Fruit fly (Drosophila melanogaster): ENCODE results near the gene brat.

brat gene

DNA sequence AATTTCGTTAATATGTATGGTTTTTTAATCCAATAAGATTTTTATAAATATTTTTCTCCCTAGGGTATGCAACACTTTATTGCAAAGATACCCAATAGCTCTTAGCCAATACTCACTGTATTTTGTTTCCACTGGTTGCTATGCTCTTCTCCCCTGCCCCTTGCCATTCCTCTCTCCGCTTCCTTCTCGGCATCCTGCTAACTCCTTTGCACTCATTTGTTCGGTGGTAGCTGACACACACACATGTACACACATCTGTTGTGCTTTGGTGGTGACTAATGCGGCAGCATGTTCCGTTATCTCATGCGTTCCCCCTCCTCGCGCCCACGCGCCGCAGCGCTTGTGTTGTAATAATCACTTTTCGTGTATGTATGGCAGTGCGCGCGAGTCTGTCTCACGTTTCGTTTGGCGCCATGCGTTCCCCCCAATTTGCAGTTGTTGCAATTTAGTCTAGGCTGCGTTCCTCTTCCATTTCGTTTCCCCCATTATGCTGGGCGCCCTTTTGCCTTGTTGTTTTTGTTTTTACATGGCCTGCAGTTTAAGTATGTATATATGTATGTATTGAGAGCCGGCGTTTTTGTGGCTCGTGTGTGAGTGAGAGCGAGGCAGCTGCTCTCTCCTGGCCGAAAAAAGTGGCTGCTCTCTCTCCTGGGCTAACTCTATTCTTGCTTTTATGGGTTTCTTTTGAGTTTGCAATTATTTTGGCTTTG is 1.4 kb downstream of the brat start, which contains the start of gene Polr1D:
TSS of gene Polr1D (minus strand) at position 420 of the 710 bp plus-strand sequence.
- TF ChIP-seq psq (optimal IDR thresholded peaks at IDR 0.05) (no peak), insv (optimal IDR thresholded peaks at IDR 0.05) (no peak), Sin3A (optimal IDR thresholded peaks at IDR 0.05) (no peak), ttk (optimal IDR thresholded peaks at IDR 0.05) (no peak), Myc (optimal IDR thresholded peaks at IDR 0.05) (no peak), h (optimal IDR thresholded peaks at IDR 0.05) (no peak)

DNA sequence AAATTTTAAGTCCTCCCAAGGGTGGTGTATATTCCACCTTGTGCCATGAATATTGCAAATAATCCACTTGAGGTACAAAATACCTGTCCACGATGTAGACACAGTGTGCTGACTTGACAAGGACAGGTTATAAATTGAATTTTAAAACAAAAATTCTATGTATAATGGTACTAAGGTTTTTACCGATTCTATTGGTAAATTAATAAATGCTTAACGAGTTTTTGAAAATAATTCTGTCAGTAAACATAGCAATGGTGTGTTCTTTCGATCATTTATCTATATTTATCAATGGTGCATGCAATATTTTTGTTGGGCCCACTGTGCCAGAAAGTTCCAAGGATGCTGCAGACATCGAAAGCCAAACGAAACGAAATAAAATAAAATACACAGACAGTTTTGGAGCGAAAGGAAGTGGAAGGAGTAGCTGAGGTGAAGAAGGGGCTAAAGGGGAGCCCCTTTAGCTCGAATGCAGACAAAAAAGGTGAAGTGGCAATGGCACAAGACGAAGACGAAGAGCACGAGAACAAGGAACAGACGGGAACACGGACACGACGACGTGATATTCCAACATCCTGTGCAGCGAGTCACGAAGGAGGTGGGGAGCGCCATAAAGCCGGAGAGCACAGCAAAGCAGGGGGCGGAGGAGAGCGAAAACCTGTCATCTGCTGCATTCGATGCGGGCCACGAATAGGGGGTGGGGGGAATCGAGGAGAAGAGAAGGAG is 2.5 kb downstream of the brat start:
- no peak for TF ChIP-seq Sin3A (optimal IDR thresholded peaks at IDR 0.05)
- TF ChIP-seq ttk (optimal IDR thresholded peaks at IDR 0.05): no peak
- no peak for TF ChIP-seq Myc (optimal IDR thresholded peaks at IDR 0.05)
- no peak for TF ChIP-seq insv (optimal IDR thresholded peaks at IDR 0.05)
- no peak for TF ChIP-seq psq (optimal IDR thresholded peaks at IDR 0.05)
- no peak for TF ChIP-seq h (optimal IDR thresholded peaks at IDR 0.05)

dm6 chr2L:19136735-19137134 is 3.1 kb downstream of the brat start:
- TF ChIP-seq Sin3A (optimal IDR thresholded peaks at IDR 0.05): no peak
- TF ChIP-seq insv (optimal IDR thresholded peaks at IDR 0.05): no peak
- TF ChIP-seq h (optimal IDR thresholded peaks at IDR 0.05): no peak
- TF ChIP-seq Myc (optimal IDR thresholded peaks at IDR 0.05): no peak
- TF ChIP-seq ttk (optimal IDR thresholded peaks at IDR 0.05): no peak
- TF ChIP-seq psq (optimal IDR thresholded peaks at IDR 0.05): no peak

dm6 chr2L:19137494-19138360 is 4.1 kb downstream of the brat start:
- TF ChIP-seq Myc (optimal IDR thresholded peaks at IDR 0.05): no peak
- TF ChIP-seq ttk (optimal IDR thresholded peaks at IDR 0.05): no peak
- no peak for TF ChIP-seq Sin3A (optimal IDR thresholded peaks at IDR 0.05)
- TF ChIP-seq h (optimal IDR thresholded peaks at IDR 0.05): no peak
- TF ChIP-seq insv (optimal IDR thresholded peaks at IDR 0.05): no peak
- TF ChIP-seq psq (optimal IDR thresholded peaks at IDR 0.05): no peak

DNA sequence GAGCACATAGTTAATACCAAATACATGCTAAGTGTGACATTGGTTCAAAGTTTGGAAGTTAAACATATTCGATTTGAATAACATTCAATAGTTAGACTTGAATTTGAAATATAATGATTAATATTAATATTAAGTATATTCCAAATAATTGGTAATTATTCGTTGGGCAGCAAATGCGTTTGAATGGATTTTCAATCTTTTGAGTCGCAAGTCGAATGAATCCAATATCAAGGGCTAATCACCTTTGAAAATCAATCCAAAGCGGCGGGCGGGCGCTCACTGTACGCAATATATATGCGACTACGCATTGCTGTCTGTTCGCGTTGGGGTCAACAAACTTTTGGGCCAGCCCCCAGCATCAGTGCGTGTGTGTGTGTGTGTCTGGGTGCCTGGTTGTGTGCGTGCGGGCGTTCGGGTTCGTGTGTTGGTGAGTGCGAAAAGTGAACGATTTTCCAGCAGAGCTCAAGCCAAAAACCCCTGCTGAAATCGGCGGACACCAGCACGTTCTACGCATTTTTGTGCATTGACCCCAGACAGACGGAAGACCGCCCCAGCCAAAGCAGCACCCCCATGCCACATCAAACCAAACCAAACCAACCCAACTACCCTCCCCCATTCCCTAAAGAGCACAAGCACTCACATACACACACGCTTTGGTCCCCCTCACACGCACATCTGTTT is 4.9 kb downstream of the brat start:
- TF ChIP-seq psq (optimal IDR thresholded peaks at IDR 0.05): no peak
- no peak for TF ChIP-seq Sin3A (optimal IDR thresholded peaks at IDR 0.05)
- no peak for TF ChIP-seq h (optimal IDR thresholded peaks at IDR 0.05)
- TF ChIP-seq insv (optimal IDR thresholded peaks at IDR 0.05): no peak
- TF ChIP-seq ttk (optimal IDR thresholded peaks at IDR 0.05): no peak
- no peak for TF ChIP-seq Myc (optimal IDR thresholded peaks at IDR 0.05)

DNA sequence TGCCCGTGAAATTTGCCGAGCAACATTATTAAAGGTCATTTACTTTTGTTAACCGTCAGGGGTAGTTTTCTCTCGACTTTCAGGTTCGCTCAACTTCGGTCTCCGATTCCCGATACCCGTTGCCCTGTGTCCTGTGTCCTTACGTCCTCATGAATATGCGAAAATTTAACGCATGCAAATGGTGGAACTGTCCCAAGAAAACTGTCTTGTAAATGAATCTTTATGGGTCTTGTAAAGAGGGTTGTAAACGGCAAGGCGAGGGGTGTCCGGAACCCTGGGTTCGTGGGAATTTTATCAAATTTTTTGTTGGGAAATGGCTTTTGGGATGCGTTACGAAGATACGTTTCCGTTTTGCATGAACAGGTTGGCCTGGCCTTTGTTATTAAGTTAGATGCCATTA is 6.1 kb downstream of the brat start:
- TF ChIP-seq Sin3A (optimal IDR thresholded peaks at IDR 0.05) (no peak), ttk (optimal IDR thresholded peaks at IDR 0.05) (no peak), insv (optimal IDR thresholded peaks at IDR 0.05) (no peak)

DNA sequence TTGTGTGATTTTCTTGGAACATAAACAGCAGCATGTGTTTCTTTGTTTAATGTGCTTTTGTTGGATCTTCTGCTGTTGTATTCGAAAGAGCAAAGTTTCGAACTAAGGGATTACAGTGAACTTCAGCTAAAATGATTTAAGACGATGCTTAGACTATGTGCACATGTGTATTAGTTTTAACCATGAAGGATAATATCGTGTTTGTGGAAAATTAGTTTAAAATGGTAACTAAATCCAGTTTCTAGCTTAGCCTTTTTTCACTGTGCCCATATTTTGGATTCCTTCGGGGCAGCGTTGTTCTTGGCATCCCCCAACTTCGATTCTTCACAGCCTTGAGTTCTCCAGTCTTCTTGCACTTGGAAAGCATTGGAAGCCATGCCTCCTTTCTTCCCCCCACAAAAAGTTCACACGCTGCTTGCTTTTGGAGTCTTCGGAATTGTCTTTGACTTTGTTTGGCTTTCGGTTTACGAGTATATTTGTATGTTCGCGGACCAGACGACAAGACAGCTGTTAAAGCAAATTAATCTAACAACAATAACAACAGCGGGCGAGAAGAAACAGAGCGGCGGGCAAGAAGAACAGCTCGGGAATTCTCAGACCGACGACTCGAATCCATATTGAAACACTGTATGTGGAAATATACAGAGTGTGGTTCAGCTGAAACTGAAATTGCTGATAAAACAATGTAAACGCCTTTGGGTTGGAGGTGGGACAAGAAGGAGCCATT is 6.8 kb downstream of the brat start:
- TF ChIP-seq h (optimal IDR thresholded peaks at IDR 0.05) (no peak), insv (optimal IDR thresholded peaks at IDR 0.05) (no peak), psq (optimal IDR thresholded peaks at IDR 0.05) (no peak), ttk (optimal IDR thresholded peaks at IDR 0.05) (no peak), Myc (optimal IDR thresholded peaks at IDR 0.05) (no peak), Sin3A (optimal IDR thresholded peaks at IDR 0.05) (no peak)

dm6 chr2L:19140984-19141262 is 7.3 kb downstream of the brat start:
- TF ChIP-seq Sin3A (optimal IDR thresholded peaks at IDR 0.05) (no peak), psq (optimal IDR thresholded peaks at IDR 0.05) (no peak)

DNA sequence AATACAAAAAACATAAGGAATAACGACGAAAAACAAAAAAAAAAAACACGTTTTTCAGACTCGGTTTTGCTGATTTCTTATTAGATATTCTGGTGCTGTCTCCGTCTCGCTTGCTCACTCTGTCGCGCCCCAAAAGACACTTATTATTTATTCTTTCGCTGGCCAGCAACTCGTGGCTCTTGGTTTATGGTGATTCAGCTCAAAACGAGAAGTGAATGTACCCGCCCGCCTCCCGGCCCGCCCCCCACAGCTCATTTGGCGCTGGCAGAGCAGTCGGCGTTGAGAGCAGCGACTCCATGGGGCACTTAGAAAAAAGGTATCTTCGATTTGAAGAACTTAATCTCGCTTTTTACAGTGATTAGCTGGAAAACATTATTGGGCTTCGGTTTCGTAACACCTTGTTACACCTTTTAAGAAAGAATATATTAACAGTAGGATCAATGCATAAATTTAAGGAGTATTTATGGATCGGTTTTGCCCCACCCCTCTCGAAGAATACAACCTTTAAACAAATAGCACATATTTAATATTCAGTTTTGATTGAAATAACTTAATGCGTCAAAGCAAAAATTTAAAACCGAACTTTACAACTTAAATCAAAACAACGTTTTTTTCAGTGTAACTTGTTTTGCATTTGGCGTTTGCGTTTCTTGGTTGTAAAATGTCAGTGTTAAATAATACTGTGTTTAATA is 8.0 kb downstream of the brat start:
- no peak for TF ChIP-seq ttk (optimal IDR thresholded peaks at IDR 0.05)

DNA sequence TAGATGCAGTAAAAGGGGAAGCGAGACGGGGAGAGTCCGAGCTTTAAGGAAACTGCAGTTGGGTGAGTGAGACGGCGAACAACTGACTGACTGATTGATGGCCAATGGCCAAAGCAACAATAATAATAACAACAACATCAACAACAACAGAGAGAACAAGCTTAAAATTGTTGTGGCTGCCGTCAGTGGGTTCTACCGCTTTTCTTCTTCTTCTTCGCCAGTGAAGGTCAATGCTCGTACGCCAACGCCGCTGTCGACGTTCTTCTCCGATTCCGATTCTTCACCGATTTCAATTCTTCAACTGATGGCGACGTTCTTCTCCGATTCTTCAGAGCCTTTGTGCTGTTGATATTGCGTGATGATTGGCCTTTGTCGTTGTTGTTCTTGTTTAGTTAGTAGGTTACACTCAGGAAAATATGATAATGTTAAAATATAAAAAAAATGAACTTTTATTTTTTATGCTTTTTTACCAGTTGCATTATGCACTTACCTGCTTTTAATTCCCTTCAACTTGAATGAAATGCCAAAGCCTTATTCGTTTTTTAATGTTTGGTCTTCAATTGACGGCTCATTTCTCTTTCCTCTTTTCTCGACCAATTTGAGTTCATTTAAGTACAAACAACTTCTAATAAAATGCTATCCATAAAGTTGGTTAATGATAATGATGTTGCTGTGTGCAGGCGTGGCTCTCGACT is 8.7 kb downstream of the brat start:
- TF ChIP-seq h (optimal IDR thresholded peaks at IDR 0.05): no peak
- no peak for TF ChIP-seq insv (optimal IDR thresholded peaks at IDR 0.05)
- TF ChIP-seq Myc (optimal IDR thresholded peaks at IDR 0.05): no peak
- no peak for TF ChIP-seq Sin3A (optimal IDR thresholded peaks at IDR 0.05)
- TF ChIP-seq ttk (optimal IDR thresholded peaks at IDR 0.05): no peak
- no peak for TF ChIP-seq psq (optimal IDR thresholded peaks at IDR 0.05)

dm6 chr2L:19144115-19144514 is 10.5 kb downstream of the brat start:
- no peak for TF ChIP-seq h (optimal IDR thresholded peaks at IDR 0.05)
- no peak for TF ChIP-seq psq (optimal IDR thresholded peaks at IDR 0.05)
- TF ChIP-seq Sin3A (optimal IDR thresholded peaks at IDR 0.05): no peak
- no peak for TF ChIP-seq Myc (optimal IDR thresholded peaks at IDR 0.05)
- no peak for TF ChIP-seq insv (optimal IDR thresholded peaks at IDR 0.05)
- no peak for TF ChIP-seq ttk (optimal IDR thresholded peaks at IDR 0.05)

All from Kc167 (cell line).